Fruit fly (Drosophila melanogaster): ENCODE results near the gene retinin.

retinin gene

DNA sequence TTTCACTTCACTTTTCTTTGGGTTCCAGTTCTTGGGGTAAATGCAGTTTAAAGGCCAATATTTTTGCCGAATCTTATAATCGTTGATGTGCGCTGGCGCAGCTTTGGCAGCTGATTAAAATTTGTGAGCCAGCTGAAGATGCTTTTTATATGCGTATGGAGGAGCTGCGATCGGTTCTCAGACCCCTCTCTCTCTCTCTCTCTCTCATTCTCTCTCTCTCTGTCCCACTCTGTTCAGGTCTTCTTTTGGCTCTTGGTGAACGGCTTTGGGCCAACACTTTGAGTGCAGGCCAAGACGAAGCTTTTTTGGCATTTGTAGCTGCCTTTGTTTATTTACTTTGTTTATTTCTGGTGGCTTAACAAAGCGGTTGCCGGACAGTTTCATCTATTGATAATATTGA, 43.4 kb upstream of the retinin start, which contains the start of gene CG13046:
CG13046 (minus strand) TSS at position 101 of the 400 bp plus-strand sequence.
- TF ChIP-seq Mio (GFP tag; optimal IDR thresholded peaks at IDR 0.05): no peak
- TF ChIP-seq tai (GFP tag; optimal IDR thresholded peaks at IDR 0.05): no peak
- TF ChIP-seq Hnf4 (GFP tag; optimal IDR thresholded peaks at IDR 0.05): no peak
- TF ChIP-seq CG32264 (GFP tag; optimal IDR thresholded peaks at IDR 0.05): no peak
- no peak for TF ChIP-seq N (GFP tag; optimal IDR thresholded peaks at IDR 0.05)
- no peak for TF ChIP-seq CrebA (GFP tag; optimal IDR thresholded peaks at IDR 0.05; ENCODE audit: borderline replicate concordance)
- TF ChIP-seq sv (GFP tag; optimal IDR thresholded peaks at IDR 0.05): no peak
- TF ChIP-seq psq (GFP tag; optimal IDR thresholded peaks at IDR 0.05): no peak
- no peak for TF ChIP-seq Myc (optimal IDR thresholded peaks at IDR 0.05)
- no peak for TF ChIP-seq h (GFP tag; optimal IDR thresholded peaks at IDR 0.05)
- no peak for TF ChIP-seq dl (GFP tag; optimal IDR thresholded peaks at IDR 0.05; ENCODE audit: insufficient read depth in 1 of 2, partially characterized antibody in 2 of 2)
- TF ChIP-seq CG9705 (GFP tag; optimal IDR thresholded peaks at IDR 0.05): no peak
- no peak for TF ChIP-seq fru (GFP tag; optimal IDR thresholded peaks at IDR 0.05)
- no peak for TF ChIP-seq foxo (GFP tag; optimal IDR thresholded peaks at IDR 0.05)

DNA sequence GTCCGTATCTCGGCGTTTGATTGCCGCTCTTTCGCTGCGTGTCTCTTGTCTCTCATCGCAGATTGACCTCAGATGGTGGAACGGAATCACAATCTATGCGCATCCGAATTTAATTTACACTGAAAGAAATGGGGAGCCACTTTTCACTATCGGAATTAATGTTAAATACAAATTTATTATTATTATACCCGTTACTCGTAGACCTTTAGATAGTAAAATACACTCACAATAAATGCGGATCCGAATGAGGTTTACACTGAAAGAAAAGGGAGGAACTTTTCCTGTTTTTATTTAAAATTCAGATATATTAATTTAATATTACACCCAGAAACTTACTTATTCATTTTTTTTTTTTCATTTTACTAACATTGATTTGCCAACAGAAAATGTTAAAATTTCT, 42.7 kb upstream of the retinin start:
- TF ChIP-seq Dif (GFP tag; optimal IDR thresholded peaks at IDR 0.05; ENCODE audit: partially characterized antibody) (no peak), Hr83 (GFP tag; optimal IDR thresholded peaks at IDR 0.05; ENCODE audit: poor library complexity, severe bottlenecking) (no peak), jim (GFP tag; optimal IDR thresholded peaks at IDR 0.05) (no peak), sv (GFP tag; optimal IDR thresholded peaks at IDR 0.05) (no peak), Hr78 (GFP tag; optimal IDR thresholded peaks at IDR 0.05) (no peak), foxo (GFP tag; optimal IDR thresholded peaks at IDR 0.05) (peak in 1 of 2 experiments; percentile 9), usp (GFP tag; optimal IDR thresholded peaks at IDR 0.05) (no peak)

DNA sequence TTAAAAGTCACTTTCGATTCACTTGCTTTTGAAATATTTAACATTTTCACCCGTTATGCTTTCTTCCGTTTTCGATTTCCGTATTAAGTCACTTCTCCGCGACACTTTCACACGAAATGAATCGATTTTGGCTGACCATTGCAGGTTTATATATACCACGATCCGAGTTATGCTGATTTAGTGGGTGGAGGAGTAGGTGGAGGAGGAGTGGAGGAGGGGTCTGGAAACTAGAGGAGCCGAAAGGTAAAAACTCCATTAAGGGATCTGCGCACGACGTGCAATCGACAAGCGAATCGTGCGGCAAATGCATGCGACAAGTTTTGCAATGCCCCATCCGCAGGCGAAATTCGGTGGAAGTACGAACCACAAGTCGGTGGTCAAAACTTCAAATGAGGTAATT, 40.9 kb upstream of the retinin start, which contains the start of gene CG13045:
CG13045 (minus strand) TSS at position 101 of the 400 bp plus-strand sequence.
- TF ChIP-seq Abd-B (GFP tag; optimal IDR thresholded peaks at IDR 0.05): no peak
- TF ChIP-seq GATAd (GFP tag; optimal IDR thresholded peaks at IDR 0.05): no peak
- no peak for TF ChIP-seq Jra (GFP tag; optimal IDR thresholded peaks at IDR 0.05)
- no peak for TF ChIP-seq dmrt93B (GFP tag; optimal IDR thresholded peaks at IDR 0.05)
- no peak for TF ChIP-seq usp (GFP tag; optimal IDR thresholded peaks at IDR 0.05)
- TF ChIP-seq CG32264 (GFP tag; optimal IDR thresholded peaks at IDR 0.05): no peak

DNA sequence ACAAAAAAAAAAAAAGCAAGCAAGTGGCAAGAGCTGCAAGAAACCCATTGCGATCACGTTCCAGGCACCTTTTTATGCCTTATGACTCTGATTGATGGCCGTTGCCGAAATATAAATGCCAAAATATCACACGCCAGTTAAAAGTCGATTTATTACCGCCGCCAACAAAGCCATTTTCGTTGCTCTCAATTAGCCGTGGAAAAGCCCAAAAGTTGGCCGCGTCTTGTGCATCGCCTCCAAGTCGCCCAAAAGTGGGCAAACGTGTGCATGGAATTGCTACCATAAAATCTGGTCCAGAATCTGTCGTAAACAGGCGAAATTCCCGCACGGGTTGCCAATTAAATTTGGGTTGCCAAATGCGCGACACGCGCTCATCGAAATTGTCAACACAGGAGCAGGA, 40.1 kb upstream of the retinin start:
- TF ChIP-seq dmrt93B (GFP tag; optimal IDR thresholded peaks at IDR 0.05): no peak
- TF ChIP-seq Vsx2 (GFP tag; optimal IDR thresholded peaks at IDR 0.05; ENCODE audit: partially characterized antibody): peak; percentile 88
- TF ChIP-seq Myc (optimal IDR thresholded peaks at IDR 0.05): peak; percentile 76
- TF ChIP-seq lola (GFP tag; optimal IDR thresholded peaks at IDR 0.05): peak; percentile 51
- TF ChIP-seq N (GFP tag; optimal IDR thresholded peaks at IDR 0.05): peak; percentile 32

DNA sequence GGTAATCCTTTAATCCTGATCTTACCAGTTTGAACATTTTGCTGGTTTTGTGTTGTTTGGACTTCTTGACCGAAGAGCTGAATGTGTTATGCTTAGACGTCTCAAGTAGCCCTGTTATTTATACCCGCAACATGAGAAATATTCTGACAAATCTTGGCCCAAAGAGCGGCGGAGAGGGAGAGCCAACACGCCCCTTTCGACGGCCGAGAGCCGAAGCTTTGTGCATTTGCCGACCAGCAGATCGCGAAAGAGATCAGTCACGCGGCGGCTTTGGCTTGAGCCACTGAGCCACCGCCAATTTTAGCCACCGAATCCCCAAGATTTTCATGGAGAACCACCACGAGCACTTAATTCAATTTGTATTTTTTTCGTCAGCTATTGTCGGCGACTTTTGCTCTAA, 36.3 kb upstream of the retinin start, which contains the start of gene CG4962:
CG4962 (minus strand) TSS at position 101 of the 400 bp plus-strand sequence.
- TF ChIP-seq dsf (GFP tag; optimal IDR thresholded peaks at IDR 0.05; ENCODE audit: borderline replicate concordance) (no peak), GATAd (GFP tag; optimal IDR thresholded peaks at IDR 0.05) (no peak), usp (GFP tag; optimal IDR thresholded peaks at IDR 0.05) (no peak), Vsx2 (GFP tag; optimal IDR thresholded peaks at IDR 0.05; ENCODE audit: partially characterized antibody) (no peak), fru (GFP tag; optimal IDR thresholded peaks at IDR 0.05) (no peak), woc (GFP tag; optimal IDR thresholded peaks at IDR 0.05) (no peak), Rel (GFP tag; optimal IDR thresholded peaks at IDR 0.05) (no peak), Rel (tag; optimal IDR thresholded peaks at IDR 0.05) (no peak), Myc (optimal IDR thresholded peaks at IDR 0.05) (no peak), OdsH (GFP tag; optimal IDR thresholded peaks at IDR 0.05) (no peak), Abd-B (GFP tag; optimal IDR thresholded peaks at IDR 0.05) (no peak), brk (GFP tag; optimal IDR thresholded peaks at IDR 0.05) (no peak), Sp1 (GFP tag; optimal IDR thresholded peaks at IDR 0.05) (no peak), Dif (GFP tag; optimal IDR thresholded peaks at IDR 0.05; ENCODE audit: partially characterized antibody) (no peak), dmrt93B (GFP tag; optimal IDR thresholded peaks at IDR 0.05) (no peak), jim (GFP tag; optimal IDR thresholded peaks at IDR 0.05) (no peak), rgr (GFP tag; optimal IDR thresholded peaks at IDR 0.05) (no peak), HLH106 (tag; optimal IDR thresholded peaks at IDR 0.05) (no peak)
